Fruit fly (Drosophila melanogaster): ENCODE measurements around the gene Adss.

Gene Adss

dm6 chr3R:20830963-20831362 is 583 bp upstream of the Adss start, which contains the start of gene CG31223:
CG31223 (plus strand) TSS chr3R:20831127.
- TF ChIP-seq sage (GFP tag; optimal IDR thresholded peaks at IDR 0.05) (peak; percentile 2), dmrt93B (GFP tag; optimal IDR thresholded peaks at IDR 0.05) (no peak)

dm6 chr3R:20829416-20830131 is 806 bp downstream of the Adss start:
- TF ChIP-seq N (GFP tag; optimal IDR thresholded peaks at IDR 0.05), result peak; percentile 80
- peak; percentile 20 to 57 for TF ChIP-seq dl (GFP tag; optimal IDR thresholded peaks at IDR 0.05; ENCODE audit: insufficient read depth in 1 of 2, partially characterized antibody in 2 of 2)
- no peak for TF ChIP-seq Hr78 (GFP tag; optimal IDR thresholded peaks at IDR 0.05)
- peak; percentile 70 for TF ChIP-seq br (GFP tag; optimal IDR thresholded peaks at IDR 0.05)
- no peak for TF ChIP-seq pan (optimal IDR thresholded peaks at IDR 0.05)
- peak in 1 of 2 experiments; percentile 1 for TF ChIP-seq foxo (GFP tag; optimal IDR thresholded peaks at IDR 0.05)
- TF ChIP-seq Sp1 (GFP tag; optimal IDR thresholded peaks at IDR 0.05), result no peak
- no peak for TF ChIP-seq fru (GFP tag; optimal IDR thresholded peaks at IDR 0.05)
- no peak for TF ChIP-seq Dfd (GFP tag; optimal IDR thresholded peaks at IDR 0.05)
- TF ChIP-seq usp (GFP tag; optimal IDR thresholded peaks at IDR 0.05), result no peak
- no peak for TF ChIP-seq tai (GFP tag; optimal IDR thresholded peaks at IDR 0.05)
- no peak for TF ChIP-seq brk (GFP tag; optimal IDR thresholded peaks at IDR 0.05)
- no peak for TF ChIP-seq CG9705 (GFP tag; optimal IDR thresholded peaks at IDR 0.05)
- TF ChIP-seq sv (GFP tag; optimal IDR thresholded peaks at IDR 0.05), result no peak
- no peak for TF ChIP-seq sage (GFP tag; optimal IDR thresholded peaks at IDR 0.05)
- TF ChIP-seq Myc (optimal IDR thresholded peaks at IDR 0.05), result peak; percentile 97
- no peak for TF ChIP-seq OdsH (GFP tag; optimal IDR thresholded peaks at IDR 0.05)
- TF ChIP-seq HLH106 (tag; optimal IDR thresholded peaks at IDR 0.05), result peak; percentile 14
- TF ChIP-seq psq (GFP tag; optimal IDR thresholded peaks at IDR 0.05), result peak; percentile 22
- no peak for TF ChIP-seq CG32264 (GFP tag; optimal IDR thresholded peaks at IDR 0.05)
- no peak for TF ChIP-seq Vsx2 (GFP tag; optimal IDR thresholded peaks at IDR 0.05; ENCODE audit: partially characterized antibody)
- no peak for TF ChIP-seq jim (GFP tag; optimal IDR thresholded peaks at IDR 0.05)
- no peak for TF ChIP-seq ey (GFP tag; optimal IDR thresholded peaks at IDR 0.05)
- TF ChIP-seq GATAd (GFP tag; optimal IDR thresholded peaks at IDR 0.05), result no peak
- TF ChIP-seq Abd-B (GFP tag; optimal IDR thresholded peaks at IDR 0.05), result no peak
- peak; percentile 87 for TF ChIP-seq Hr83 (GFP tag; optimal IDR thresholded peaks at IDR 0.05; ENCODE audit: poor library complexity, severe bottlenecking)
- no peak for TF ChIP-seq Mio (GFP tag; optimal IDR thresholded peaks at IDR 0.05)
- TF ChIP-seq CrebA (GFP tag; optimal IDR thresholded peaks at IDR 0.05; ENCODE audit: borderline replicate concordance), result no peak
- TF ChIP-seq h (GFP tag; optimal IDR thresholded peaks at IDR 0.05), result peak; percentile 39
- TF ChIP-seq lola (GFP tag; optimal IDR thresholded peaks at IDR 0.05), result no peak
- TF ChIP-seq dsf (GFP tag; optimal IDR thresholded peaks at IDR 0.05; ENCODE audit: borderline replicate concordance), result no peak
- peak; percentile 22 for TF ChIP-seq rgr (GFP tag; optimal IDR thresholded peaks at IDR 0.05)
- peak; percentile 48 for TF ChIP-seq Rel (GFP tag; optimal IDR thresholded peaks at IDR 0.05)
- TF ChIP-seq Rel (tag; optimal IDR thresholded peaks at IDR 0.05), result peak; percentile 90
- TF ChIP-seq Jra (GFP tag; optimal IDR thresholded peaks at IDR 0.05), result peak; percentile 19
- peak; percentile 79 for TF ChIP-seq woc (GFP tag; optimal IDR thresholded peaks at IDR 0.05)
- no peak for TF ChIP-seq dmrt93B (GFP tag; optimal IDR thresholded peaks at IDR 0.05)
- TF ChIP-seq Hnf4 (GFP tag; optimal IDR thresholded peaks at IDR 0.05), result no peak
- peak; percentile 45 for TF ChIP-seq Dif (GFP tag; optimal IDR thresholded peaks at IDR 0.05; ENCODE audit: partially characterized antibody)

All from whole organism, wandering third instar larva.